Worm (Caenorhabditis elegans): ENCODE results near the gene gst-26.

DNA sequence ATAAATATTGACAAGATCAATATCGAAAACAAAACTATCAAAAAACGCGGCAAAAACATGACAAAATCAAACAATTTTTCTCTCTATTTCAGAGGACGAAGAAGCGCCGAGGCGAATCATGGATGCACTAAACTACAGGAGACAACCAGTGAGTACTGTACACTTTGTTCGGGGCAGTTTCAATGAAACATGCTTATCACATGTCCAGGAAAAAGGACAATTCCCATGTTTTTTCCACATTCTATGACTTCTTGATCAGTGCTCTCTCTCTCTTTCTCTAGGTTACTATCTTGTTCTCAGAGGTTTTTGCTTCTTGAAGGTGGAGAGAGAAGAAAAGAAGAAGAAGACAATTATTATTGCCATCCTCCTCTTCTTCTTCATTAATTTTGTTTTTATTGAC lies 33.1 kb upstream of the gst-26 start:
- no peak for TF ChIP-seq him-1 (tag; optimal IDR thresholded peaks at IDR 0.05)
- TF ChIP-seq dao-5 (tag; optimal IDR thresholded peaks at IDR 0.05), result no peak
- no peak for TF ChIP-seq W03F9.2 (tag; optimal IDR thresholded peaks at IDR 0.05)
